Worm (Caenorhabditis elegans): ENCODE measurements around the gene Y51A2B.9.

DNA sequence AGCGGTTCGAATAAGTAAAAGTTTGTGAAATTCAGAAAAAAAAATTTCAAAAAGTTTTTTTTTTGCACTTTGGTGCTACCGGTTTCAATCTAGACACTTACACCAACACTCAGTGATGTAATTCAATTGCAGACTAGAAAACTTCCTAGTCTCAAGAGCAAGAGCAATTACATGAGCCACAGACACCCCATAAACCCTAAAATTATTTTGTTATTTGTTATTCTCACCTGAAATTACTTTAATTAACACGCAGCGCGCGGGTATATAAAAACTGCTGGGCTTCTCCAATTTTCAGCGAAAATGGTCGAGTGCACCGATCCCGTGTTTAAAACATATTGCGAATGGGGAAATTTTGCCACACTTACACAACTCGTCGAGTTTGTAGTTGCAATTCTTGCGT is 30.7 kb upstream of the Y51A2B.9 start, which contains the start of gene srw-83:
- TF ChIP-seq pes-1 (GFP tag; IDR thresholded peaks at IDR 0.05) (no peak), tbx-37 (GFP tag; conservative IDR thresholded peaks at IDR 0.05) (no peak), hmbx-1 (tag; optimal IDR thresholded peaks at IDR 0.05) (no peak), aly-1 (tag; optimal IDR thresholded peaks at IDR 0.05) (no peak), ets-7 (tag; optimal IDR thresholded peaks at IDR 0.05) (no peak), tra-4 (tag; optimal IDR thresholded peaks at IDR 0.05) (no peak), ama-1 (optimal IDR thresholded peaks at IDR 0.05) (no peak), tbx-11 (GFP tag; IDR thresholded peaks at IDR 0.05) (no peak), flt-1 (GFP tag; IDR thresholded peaks at IDR 0.05) (no peak), B0310.2 (tag; optimal IDR thresholded peaks at IDR 0.05) (no peak), hnd-1 (tag; optimal IDR thresholded peaks at IDR 0.05) (no peak)

Data from whole organism, early embryonic.